Worm (Caenorhabditis elegans) whole organism, mixed stage, embryonic: ENCODE measurements around the gene C07A9.9.

ENCODE experiments used
- elt-3 ChIP-seq: fragments of 150-350 bp; optimal IDR thresholded peaks from 2 replicates; lab custom pipeline; 2014; ENCODE audit warnings: missing biosample characterization, missing genetic modification characterization
- nhr-12 ChIP-seq: fragments of 150-350 bp; optimal IDR thresholded peaks from 2 replicates; lab custom pipeline; 2014; ENCODE audit warnings: missing biosample characterization, missing genetic modification characterization
- nhr-237 ChIP-seq: fragments of 150-350 bp; optimal IDR thresholded peaks from 2 replicates; lab custom pipeline; 2014; ENCODE audit warnings: missing biosample characterization, missing genetic modification characterization
- sem-2 ChIP-seq: fragments of 200-800 bp; sonication (Bioruptor generic); optimal IDR thresholded peaks from 2 replicates; lab custom pipeline; 2018; ENCODE audit warnings: mild to moderate bottlenecking, missing genetic modification characterization, missing compliant biosample characterization
- unc-39 ChIP-seq: fragments of 150-350 bp; optimal IDR thresholded peaks from 2 replicates; lab custom pipeline; 2014; ENCODE audit warnings: missing biosample characterization, missing genetic modification characterization
- unc-62 ChIP-seq: fragments of 150-350 bp; optimal IDR thresholded peaks from 2 replicates; lab custom pipeline; 2014; ENCODE audit warnings: missing biosample characterization, missing genetic modification reagents, missing genetic modification characterization

ce11 chrIII:9614211-9614610 is 53.2 kb downstream of the C07A9.9 start, which contains the start of the genes pri-1 and F58A4.6:
- no peak for TF ChIP-seq elt-3 (tag; lab: Kevin White, UChicago)
- TF ChIP-seq nhr-237 = peak; percentile 11
- no peak for TF ChIP-seq unc-39 (tag; lab: Kevin White, UChicago)
- TF ChIP-seq nhr-12 (tag; lab: Kevin White, UChicago) = no peak
- no peak for TF ChIP-seq sem-2 (GFP tag; lab: Kevin White, UChicago)
- no peak for TF ChIP-seq unc-62 (GFP tag; lab: Kevin White, UChicago)
